Worm (Caenorhabditis elegans) whole organism, L4 larva: ENCODE data around the gene flcn-1.

ENCODE experiments used
- D1046.2 ChIP-seq: fragments of 200-800 bp; sonication (Bioruptor generic); IDR thresholded peaks from 2 replicates; pipeline ENCODE4 v1.3.6; 2022; ENCODE audit warnings: missing genetic modification characterization, missing compliant biosample characterization
- F10B5.3 ChIP-seq: sonication (generic microtip); optimal IDR thresholded peaks from 2 replicates; lab custom pipeline; 2016; ENCODE audit warnings: mild to moderate bottlenecking, missing genetic modification characterization, missing compliant biosample characterization
- F37D6.2 ChIP-seq: sonication (generic microtip); optimal IDR thresholded peaks from 2 replicates; lab custom pipeline; 2016; ENCODE audit warnings: mild to moderate bottlenecking, missing genetic modification characterization, missing compliant biosample characterization
- F49E8.2 ChIP-seq: sonication (generic microtip); optimal IDR thresholded peaks from 2 replicates; lab custom pipeline; 2016; ENCODE audit warnings: missing compliant biosample characterization, mild to moderate bottlenecking, missing genetic modification characterization, borderline replicate concordance
- Y105C5A.15 ChIP-seq: fragments of 200-800 bp; sonication (Bioruptor generic); IDR thresholded peaks from 2 replicates; pipeline ENCODE4 v1.3.6; 2022; ENCODE audit warnings: missing genetic modification characterization, missing compliant biosample characterization
- Y75B8A.6 ChIP-seq: fragments of 200-800 bp; sonication (Bioruptor generic); IDR thresholded peaks from 2 replicates; pipeline ENCODE4 v1.3.6; 2022; ENCODE audit warnings: missing genetic modification reagents, missing genetic modification characterization, missing compliant biosample characterization
- ZK337.2 ChIP-seq: fragments of 200-800 bp; sonication (Bioruptor generic); IDR thresholded peaks from 2 replicates; pipeline ENCODE4 v1.3.6; 2022; ENCODE audit warnings: missing genetic modification reagents, missing genetic modification characterization, missing compliant biosample characterization
- aly-2 ChIP-seq: sonication (generic microtip); optimal IDR thresholded peaks from 2 replicates; lab custom pipeline; 2018; ENCODE audit warnings: missing biosample characterization, missing genetic modification characterization
- ama-1 ChIP-seq: fragments of 150-350 bp; optimal IDR thresholded peaks from 2 replicates; lab custom pipeline; 2014; ENCODE audit warnings: inconsistent platforms, mixed read lengths
- arid-1 ChIP-seq: fragments of 200-800 bp; sonication (Bioruptor generic); conservative IDR thresholded peaks from 2 replicates; pipeline ENCODE4 v1.3.6; 2022; ENCODE audit warnings: missing genetic modification reagents, missing genetic modification characterization, missing compliant biosample characterization
- attf-4 ChIP-seq: sonication (generic microtip); optimal IDR thresholded peaks from 3 replicates; lab custom pipeline; 2017; ENCODE audit warnings: missing biosample characterization, missing genetic modification characterization
- ceh-32 ChIP-seq: sonication (generic microtip); optimal IDR thresholded peaks from 2 replicates; lab custom pipeline; 2016; ENCODE audit warnings: mild to moderate bottlenecking, missing genetic modification characterization, missing compliant biosample characterization; ENCODE audit not compliant: poor library complexity
- ceh-44 ChIP-seq: fragments of 200-800 bp; sonication (Bioruptor generic); IDR thresholded peaks from 2 replicates; pipeline ENCODE4 v1.3.6; 2022; ENCODE audit warnings: missing genetic modification reagents, missing genetic modification characterization, missing compliant biosample characterization
- ces-1 ChIP-seq: fragments of 150-350 bp; sonication (generic microtip); optimal IDR thresholded peaks from 4 replicates; lab custom pipeline; 2014; ENCODE audit warnings: missing biosample characterization, missing genetic modification reagents, missing genetic modification characterization
- cey-2 ChIP-seq: sonication (generic microtip); optimal IDR thresholded peaks from 3 replicates; lab custom pipeline; 2017; ENCODE audit warnings: missing genetic modification characterization, mild to moderate bottlenecking, missing compliant biosample characterization, antibody characterized with exemption, borderline replicate concordance; ENCODE audit not compliant: insufficient read depth
- daf-16 ChIP-seq, 3 experiments: sonication (generic microtip); optimal IDR thresholded peaks; 2 replicates each; lab custom pipeline; 2016 to 2017; ENCODE audit warnings: missing genetic modification characterization in 3 of 3, missing genetic modification reagents in 3 of 3, mild to moderate bottlenecking in 2 of 3, missing compliant biosample characterization in 2 of 3, missing biosample characterization in 1 of 3, moderate library complexity in 1 of 3
- daf-19 ChIP-seq: fragments of 200-800 bp; sonication (Bioruptor generic); conservative IDR thresholded peaks from 2 replicates; pipeline ENCODE4 v1.3.6; 2022; ENCODE audit warnings: missing genetic modification characterization, missing compliant biosample characterization
- dmd-6 ChIP-seq: fragments of 200-800 bp; sonication (Bioruptor generic); IDR thresholded peaks from 2 replicates; pipeline ENCODE4 v1.3.6; 2022; ENCODE audit warnings: missing genetic modification reagents, missing genetic modification characterization, missing compliant biosample characterization
- dpl-1 ChIP-seq: fragments of 150-350 bp; optimal IDR thresholded peaks from 2 replicates; lab custom pipeline; 2014; ENCODE audit warnings: missing biosample characterization, missing genetic modification reagents, missing genetic modification characterization
- duxl-1 ChIP-seq: sonication (generic microtip); optimal IDR thresholded peaks from 2 replicates; lab custom pipeline; 2016; ENCODE audit warnings: mild to moderate bottlenecking, missing genetic modification characterization, moderate library complexity, missing compliant biosample characterization; ENCODE audit not compliant: poor library complexity
- hif-1 ChIP-seq, 2 experiments: sonication (generic microtip); optimal IDR thresholded peaks; 2 replicates each; lab custom pipeline; 2016 to 2017; ENCODE audit warnings: missing compliant biosample characterization in 2 of 2, missing genetic modification characterization in 2 of 2, missing genetic modification reagents in 2 of 2, missing genotype in 2 of 2, mild to moderate bottlenecking in 1 of 2
- hlh-11 ChIP-seq: fragments of 200-800 bp; sonication (Bioruptor generic); optimal IDR thresholded peaks from 2 replicates; lab custom pipeline; 2018; ENCODE audit warnings: mild to moderate bottlenecking, missing genetic modification characterization, missing compliant biosample characterization
- hlh-30 ChIP-seq: sonication (generic microtip); optimal IDR thresholded peaks from 2 replicates; lab custom pipeline; 2017; ENCODE audit warnings: antibody characterized with exemption, mild to moderate bottlenecking, missing genetic modification characterization, missing compliant biosample characterization; ENCODE audit not compliant: insufficient read depth
- jun-1 ChIP-seq: fragments of 150-350 bp; optimal IDR thresholded peaks from 2 replicates; lab custom pipeline; 2014; ENCODE audit warnings: missing biosample characterization, missing genetic modification reagents, missing genetic modification characterization
- lin-38 ChIP-seq: fragments of 200-800 bp; sonication (Bioruptor generic); IDR thresholded peaks from 2 replicates; pipeline ENCODE4 v1.3.6; 2022; ENCODE audit warnings: missing genetic modification reagents, missing genetic modification characterization, missing compliant biosample characterization
- lsy-2 ChIP-seq, 2 experiments: fragments of 150-350 bp in 1 of 2; sonication (generic microtip) in 1 of 2; optimal IDR thresholded peaks; 2 replicates each; lab custom pipeline; 2014 to 2017; ENCODE audit warnings: missing biosample characterization in 2 of 2, missing genetic modification characterization in 2 of 2
- madf-5 ChIP-seq, 2 experiments: fragments of 200-800 bp; sonication (Bioruptor generic); IDR thresholded peaks; 2 replicates each; pipeline ENCODE4 v1.3.6; 2022; ENCODE audit warnings: missing compliant biosample characterization in 2 of 2, missing genetic modification characterization in 2 of 2
- mdl-1 ChIP-seq, 2 experiments: fragments of 150-350 bp in 1 of 2; sonication (generic microtip) in 1 of 2; optimal IDR thresholded peaks; 2 replicates each; lab custom pipeline; 2014 to 2017; ENCODE audit warnings: missing biosample characterization in 2 of 2, missing genetic modification characterization in 2 of 2
- mep-1 ChIP-seq: fragments of 150-350 bp; sonication (generic microtip); optimal IDR thresholded peaks from 3 replicates; lab custom pipeline; 2014; ENCODE audit warnings: missing biosample characterization, missing genetic modification characterization
- mxl-2 ChIP-seq: fragments of 200-800 bp; sonication (Bioruptor generic); conservative IDR thresholded peaks from 2 replicates; pipeline ENCODE4 v1.3.6; 2022; ENCODE audit warnings: missing genetic modification reagents, missing genetic modification characterization, missing compliant biosample characterization
- mxl-3 ChIP-seq: fragments of 200-800 bp; sonication (Bioruptor generic); optimal IDR thresholded peaks from 2 replicates; lab custom pipeline; 2018; ENCODE audit warnings: mild to moderate bottlenecking, missing genetic modification characterization, missing compliant biosample characterization
- nhr-10 ChIP-seq: fragments of 150-350 bp; optimal IDR thresholded peaks from 2 replicates; lab custom pipeline; 2014; ENCODE audit warnings: missing biosample characterization, missing genetic modification characterization
- nhr-28 ChIP-seq: fragments of 150-350 bp; optimal IDR thresholded peaks from 2 replicates; lab custom pipeline; 2014; ENCODE audit warnings: missing biosample characterization, missing genetic modification characterization
- nhr-41 ChIP-seq: fragments of 200-800 bp; sonication (Bioruptor generic); IDR thresholded peaks from 2 replicates; pipeline ENCODE4 v1.3.6; 2022; ENCODE audit warnings: missing genetic modification reagents, missing genetic modification characterization, missing compliant biosample characterization
- nhr-48 ChIP-seq: sonication (generic microtip); optimal IDR thresholded peaks from 2 replicates; lab custom pipeline; 2016; ENCODE audit warnings: mild to moderate bottlenecking, missing genetic modification characterization, missing compliant biosample characterization
- php-3 ChIP-seq: fragments of 200-800 bp; sonication (Bioruptor generic); IDR thresholded peaks from 2 replicates; pipeline ENCODE4 v1.3.6; 2022; ENCODE audit warnings: missing genetic modification reagents, missing genetic modification characterization, missing compliant biosample characterization
- pqm-1 ChIP-seq: sonication (generic microtip); optimal IDR thresholded peaks from 2 replicates; lab custom pipeline; 2017; ENCODE audit warnings: missing biosample characterization, missing genetic modification characterization
- rbr-2 ChIP-seq: sonication (generic microtip); optimal IDR thresholded peaks from 2 replicates; lab custom pipeline; 2016; ENCODE audit warnings: missing genotype, missing genetic modification characterization, missing compliant biosample characterization
- saeg-2 ChIP-seq: fragments of 200-800 bp; sonication (Bioruptor generic); IDR thresholded peaks from 2 replicates; pipeline ENCODE4 v1.3.6; 2022; ENCODE audit warnings: missing genetic modification reagents, missing genetic modification characterization, missing compliant biosample characterization
- sdz-12 ChIP-seq: fragments of 200-800 bp; sonication (Bioruptor generic); optimal IDR thresholded peaks from 2 replicates; lab custom pipeline; 2018; ENCODE audit warnings: mild to moderate bottlenecking, missing genetic modification characterization, missing compliant biosample characterization
- skn-1 ChIP-seq: fragments of 150-350 bp; optimal IDR thresholded peaks from 2 replicates; lab custom pipeline; 2014; ENCODE audit warnings: missing biosample characterization, missing genetic modification characterization
- snpc-1.2 ChIP-seq: fragments of 200-800 bp; sonication (Bioruptor generic); IDR thresholded peaks from 2 replicates; pipeline ENCODE4 v1.3.6; 2022; ENCODE audit warnings: missing genetic modification reagents, missing genetic modification characterization, missing compliant biosample characterization
- snpc-4 ChIP-seq: fragments of 150-350 bp; optimal IDR thresholded peaks from 2 replicates; lab custom pipeline; 2014; ENCODE audit warnings: missing biosample characterization, missing genetic modification characterization
- spr-1 ChIP-seq: sonication (generic microtip); optimal IDR thresholded peaks from 2 replicates; lab custom pipeline; 2016; ENCODE audit warnings: mild to moderate bottlenecking, missing genetic modification characterization, missing compliant biosample characterization
- spr-3 ChIP-seq: fragments of 200-800 bp; sonication (Bioruptor generic); optimal IDR thresholded peaks from 2 replicates; lab custom pipeline; 2018; ENCODE audit warnings: mild to moderate bottlenecking, missing genetic modification characterization, missing compliant biosample characterization
- tra-1 ChIP-seq: fragments of 200-800 bp; sonication (Bioruptor generic); IDR thresholded peaks from 2 replicates; pipeline ENCODE4 v1.3.6; 2022; ENCODE audit warnings: missing genetic modification reagents, missing genetic modification characterization, missing compliant biosample characterization
- unc-39 ChIP-seq: sonication (generic microtip); optimal IDR thresholded peaks from 2 replicates; lab custom pipeline; 2017; ENCODE audit warnings: missing biosample characterization, missing genetic modification characterization
- unc-62 ChIP-seq, 3 experiments: fragments of 150-350 bp in 1 of 3; sonication (generic microtip); optimal IDR thresholded peaks in 2 of 3; peaks in 1 of 3; 1 replicate in 1 of 3; 2 replicates in 2 of 3; lab custom pipeline; 2014 to 2017; ENCODE audit warnings: missing biosample characterization in 3 of 3, missing genetic modification characterization in 3 of 3, missing genetic modification reagents in 3 of 3, missing genotype in 1 of 3
- zag-1 ChIP-seq: fragments of 150-350 bp; optimal IDR thresholded peaks from 2 replicates; lab custom pipeline; 2014; ENCODE audit warnings: missing biosample characterization, missing genetic modification characterization
- zip-11 ChIP-seq: fragments of 200-800 bp; sonication (Bioruptor generic); IDR thresholded peaks from 2 replicates; pipeline ENCODE4 v1.3.6; 2022; ENCODE audit warnings: missing genetic modification characterization, missing compliant biosample characterization
- zip-2 ChIP-seq: fragments of 150-350 bp; optimal IDR thresholded peaks from 2 replicates; lab custom pipeline; 2014; ENCODE audit warnings: missing biosample characterization, missing genetic modification characterization

flcn-1 gene

DNA sequence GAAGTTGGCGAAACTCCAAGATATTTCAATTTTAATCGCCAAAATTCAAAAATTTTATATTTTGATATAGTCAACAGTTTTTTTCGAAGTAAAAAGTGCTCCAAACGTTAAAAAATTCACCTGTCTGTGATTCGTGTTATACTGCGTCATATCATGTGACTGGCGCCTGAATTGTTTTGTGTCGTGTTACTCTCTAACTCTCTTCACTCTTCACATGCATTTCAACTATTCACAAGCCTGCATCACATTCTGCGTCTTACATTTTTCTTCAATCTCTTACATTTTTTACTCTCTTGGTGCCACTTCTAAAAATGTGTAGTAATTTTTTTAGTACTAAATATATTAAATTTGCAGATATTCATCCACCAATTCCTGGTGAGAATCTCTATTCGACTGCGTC, at the start of gene flcn-1:
Gene flcn-1 (plus strand): TSS at position 348 of the 400 bp plus-strand sequence.
- TF ChIP-seq mxl-3 (GFP tag; lab: Kevin White, UChicago) (no peak), ZK337.2 (no peak), mep-1 (tag; lab: Kevin White, UChicago) (peak; percentile 57), D1046.2 (GFP tag; lab: Robert Waterston, UW) (no peak), skn-1 (no peak), attf-4 (tag; lab: Kevin White, UChicago) (no peak), Y75B8A.6 (GFP tag; lab: Robert Waterston, UW) (no peak), F10B5.3 (tag; lab: Kevin White, UChicago) (no peak), tra-1 (GFP tag; lab: Robert Waterston, UW) (no peak), spr-1 (no peak), mdl-1 (tag; optimal IDR thresholded peaks at IDR 0.05; lab: Kevin White, UChicago) (peak in 1 of 2 experiments; percentile 34), snpc-1.2 (GFP tag; lab: Robert Waterston, UW) (no peak), saeg-2 (no peak), ama-1 (lab: Kevin White, UChicago) (no peak), sdz-12 (no peak), zip-2 (tag; lab: Kevin White, UChicago) (no peak), daf-16 (GFP tag; optimal IDR thresholded peaks at IDR 0.05; lab: Kevin White, UChicago) (no peak), daf-16 (tag; optimal IDR thresholded peaks at IDR 0.05; lab: Kevin White, UChicago) (peak; percentile 41), rbr-2 (tag; lab: Kevin White, UChicago) (peak; percentile 16), mxl-2 (GFP tag; lab: Robert Waterston, UW) (no peak), spr-3 (GFP tag; lab: Kevin White, UChicago) (no peak), cey-2 (tag; lab: Kevin White, UChicago) (no peak), lin-38 (no peak), daf-19 (GFP tag; lab: Robert Waterston, UW) (no peak), dmd-6 (GFP tag; lab: Robert Waterston, UW) (0 out of 2 replicates have a peak, but pooled peaks have one; percentile 28), duxl-1 (no peak), zip-11 (GFP tag; lab: Robert Waterston, UW) (no peak), nhr-10 (no peak), hif-1 (tag; optimal IDR thresholded peaks at IDR 0.05; lab: Kevin White, UChicago) (no peak), php-3 (no peak), arid-1 (GFP tag; lab: Robert Waterston, UW) (no peak), hlh-30 (tag; lab: Kevin White, UChicago) (peak; percentile 96), nhr-28 (tag; lab: Kevin White, UChicago) (peak; percentile 33), dpl-1 (GFP tag; lab: Kevin White, UChicago) (no peak), jun-1 (tag; lab: Kevin White, UChicago) (no peak), ceh-32 (no peak), madf-5 (GFP tag; IDR thresholded peaks at IDR 0.05; lab: Robert Waterston, UW) (no peak), F49E8.2 (tag; lab: Kevin White, UChicago) (no peak), F37D6.2 (tag; lab: Kevin White, UChicago) (no peak), zag-1 (no peak), lsy-2 (tag; optimal IDR thresholded peaks at IDR 0.05; lab: Kevin White, UChicago) (peak in 1 of 2 experiments; percentile 70), aly-2 (no peak), hlh-11 (tag; lab: Kevin White, UChicago) (peak; percentile 61), unc-39 (tag; lab: Kevin White, UChicago) (no peak), ceh-44 (GFP tag; lab: Robert Waterston, UW) (no peak), Y105C5A.15 (no peak), ces-1 (GFP tag; lab: Kevin White, UChicago) (no peak), nhr-41 (GFP tag; lab: Robert Waterston, UW) (no peak), pqm-1 (tag; lab: Kevin White, UChicago) (no peak), snpc-4 (no peak), unc-62 (GFP tag; optimal IDR thresholded peaks at IDR 0.05 in 1 of 2; lab: Kevin White, UChicago) (peak in 1 of 2 experiments; percentile 50), unc-62 (tag; optimal IDR thresholded peaks at IDR 0.05; lab: Kevin White, UChicago) (no peak), nhr-48 (no peak)
